Fruit fly (Drosophila melanogaster) whole organism, embryonic: ENCODE results near the gene CG17593.
A peak's percentile ranks its signal among the peaks of the same experiment; 100 is the strongest.

Experiments
- Atf-2 ChIP-seq: fragments of 200-800 bp; sonication (Bioruptor generic); optimal IDR thresholded peaks from 2 replicates; lab custom pipeline; 2016; ENCODE audit warnings: missing biosample characterization, missing genetic modification characterization
- B-H2 ChIP-seq: fragments of 200-800 bp; sonication (Bioruptor generic); optimal IDR thresholded peaks from 2 replicates; lab custom pipeline; 2018; ENCODE audit warnings: missing biosample characterization, mild to moderate bottlenecking, missing genetic modification characterization
- CG10959 ChIP-seq: fragments of 200-800 bp; sonication (Bioruptor generic); IDR thresholded peaks from 2 replicates; pipeline ENCODE4 v1.3.6; 2022; ENCODE audit warnings: missing biosample characterization, missing genetic modification characterization
- CG11093 ChIP-seq: fragments of 200-800 bp; sonication (Bioruptor generic); IDR thresholded peaks from 3 replicates; pipeline ENCODE4 v1.3.6; 2022; ENCODE audit warnings: missing biosample characterization, missing genetic modification characterization
- CG11504 ChIP-seq: fragments of 200-800 bp; sonication (Bioruptor generic); optimal IDR thresholded peaks from 3 replicates; lab custom pipeline; 2019; ENCODE audit warnings: missing biosample characterization, mild to moderate bottlenecking, missing genetic modification characterization, moderate library complexity
- CG11723 ChIP-seq: fragments of 200-800 bp; sonication (Bioruptor generic); optimal IDR thresholded peaks from 2 replicates; lab custom pipeline; 2017; ENCODE audit warnings: missing biosample characterization, mild to moderate bottlenecking, missing genetic modification characterization
- CG1233 ChIP-seq: fragments of 200-800 bp; sonication (Bioruptor generic); optimal IDR thresholded peaks from 4 replicates; lab custom pipeline; 2018; ENCODE audit warnings: missing biosample characterization, mild to moderate bottlenecking, missing genetic modification characterization
- CG12391 ChIP-seq: fragments of 200-800 bp; sonication (Bioruptor generic); optimal IDR thresholded peaks from 3 replicates; lab custom pipeline; 2018; ENCODE audit warnings: missing biosample characterization, mild to moderate bottlenecking, missing genetic modification characterization, moderate library complexity
- CG13894 ChIP-seq: fragments of 200-800 bp; sonication (Bioruptor generic); optimal IDR thresholded peaks from 3 replicates; lab custom pipeline; 2018; ENCODE audit warnings: missing biosample characterization, mild to moderate bottlenecking, missing genetic modification characterization, moderate library complexity
- CG14710 ChIP-seq: fragments of 200-800 bp; sonication (Bioruptor generic); optimal IDR thresholded peaks from 3 replicates; lab custom pipeline; 2019; ENCODE audit warnings: missing biosample characterization, mild to moderate bottlenecking, missing genetic modification characterization, moderate library complexity
- CG15514 ChIP-seq: fragments of 200-800 bp; sonication (Bioruptor generic); optimal IDR thresholded peaks from 3 replicates; lab custom pipeline; 2017; ENCODE audit warnings: missing biosample characterization, missing genetic modification characterization, mild to moderate bottlenecking, moderate library complexity, missing genetic modification reagents
- CG1603 ChIP-seq: fragments of 200-800 bp; sonication (Bioruptor generic); optimal IDR thresholded peaks from 2 replicates; lab custom pipeline; 2019; ENCODE audit warnings: missing biosample characterization, mild to moderate bottlenecking, missing genetic modification characterization, moderate library complexity
- CG1792 ChIP-seq: fragments of 200-800 bp; sonication (Bioruptor generic); optimal IDR thresholded peaks from 2 replicates; lab custom pipeline; 2016; ENCODE audit warnings: missing biosample characterization, missing genetic modification characterization
- CG31441 ChIP-seq: fragments of 200-800 bp; sonication (Bioruptor generic); IDR thresholded peaks from 2 replicates; pipeline ENCODE4 v1.3.6; 2022; ENCODE audit warnings: missing biosample characterization, missing genetic modification characterization
- CG3163 ChIP-seq: fragments of 200-800 bp; sonication (Bioruptor generic); optimal IDR thresholded peaks from 3 replicates; lab custom pipeline; 2016; ENCODE audit warnings: missing biosample characterization, missing genetic modification characterization
- CG4360 ChIP-seq: fragments of 200-800 bp; sonication (Bioruptor generic); IDR thresholded peaks from 2 replicates; pipeline ENCODE4 v1.3.6; 2022; ENCODE audit warnings: missing biosample characterization, missing genetic modification characterization
- CG4820 ChIP-seq: fragments of 200-800 bp; sonication (Bioruptor generic); optimal IDR thresholded peaks from 3 replicates; lab custom pipeline; 2016; ENCODE audit warnings: missing biosample characterization, missing genetic modification characterization
- CG9215 ChIP-seq: fragments of 200-800 bp; sonication (Bioruptor generic); IDR thresholded peaks from 2 replicates; pipeline ENCODE4 v1.3.6; 2022; ENCODE audit warnings: missing biosample characterization, missing genetic modification characterization
- CG9876 ChIP-seq: fragments of 200-800 bp; sonication (Bioruptor generic); optimal IDR thresholded peaks from 2 replicates; lab custom pipeline; 2016; ENCODE audit warnings: missing biosample characterization, missing genetic modification characterization
- Chrac-16 ChIP-seq: fragments of 200-800 bp; sonication (Bioruptor generic); optimal IDR thresholded peaks from 3 replicates; lab custom pipeline; 2016; ENCODE audit warnings: missing biosample characterization, missing genetic modification characterization
- HHEX ChIP-seq: fragments of 200-800 bp; sonication (Bioruptor generic); optimal IDR thresholded peaks from 3 replicates; lab custom pipeline; 2017; ENCODE audit warnings: missing biosample characterization, mild to moderate bottlenecking, missing genetic modification characterization, missing genetic modification reagents
- HLH3B ChIP-seq: fragments of 200-800 bp; sonication (Bioruptor generic); IDR thresholded peaks from 2 replicates; pipeline ENCODE4 v1.3.6; 2022; ENCODE audit warnings: missing biosample characterization, missing genetic modification characterization
- HLH4C ChIP-seq: fragments of 200-800 bp; sonication (Bioruptor generic); IDR thresholded peaks from 3 replicates; pipeline ENCODE4 v1.3.6; 2022; ENCODE audit warnings: missing biosample characterization, missing genetic modification characterization; ENCODE audit not compliant: partially characterized antibody
- HLH54F ChIP-seq: fragments of 200-800 bp; sonication (Bioruptor generic); optimal IDR thresholded peaks from 3 replicates; lab custom pipeline; 2016; ENCODE audit warnings: missing biosample characterization, missing genetic modification characterization
- Hr78 ChIP-seq, 2 experiments: fragments of 200-800 bp in 1 of 2; fragments of >200 bp in 1 of 2; sonication (Bioruptor generic) in 1 of 2; optimal IDR thresholded peaks; 2 replicates each; lab custom pipeline; 2017 to 2019; ENCODE audit warnings: missing biosample characterization in 2 of 2, missing genetic modification characterization in 2 of 2, mild to moderate bottlenecking in 1 of 2, moderate library complexity in 1 of 2
- Myb ChIP-seq: fragments of 200-800 bp; sonication (Bioruptor generic); optimal IDR thresholded peaks from 2 replicates; lab custom pipeline; 2016; ENCODE audit warnings: missing biosample characterization, missing genetic modification characterization
- NC2α ChIP-seq: fragments of 200-800 bp; sonication (Bioruptor generic); optimal IDR thresholded peaks from 2 replicates; lab custom pipeline; 2016; ENCODE audit warnings: missing biosample characterization, missing genetic modification characterization
- Nf-YA ChIP-seq: fragments of 200-800 bp; sonication (Bioruptor generic); IDR thresholded peaks from 2 replicates; pipeline ENCODE4 v1.3.6; 2022; ENCODE audit warnings: missing biosample characterization, missing genetic modification characterization
- Opbp ChIP-seq: fragments of 200-800 bp; sonication (Bioruptor generic); IDR thresholded peaks from 3 replicates; pipeline ENCODE4 v1.3.6; 2022; ENCODE audit warnings: missing biosample characterization, missing genetic modification characterization; ENCODE audit not compliant: partially characterized antibody
- Pdp1 ChIP-seq, 2 experiments: fragments of 200-800 bp; sonication (Bioruptor generic); optimal IDR thresholded peaks; 3 replicates each; lab custom pipeline; 2016; ENCODE audit warnings: missing biosample characterization in 2 of 2, missing genetic modification characterization in 2 of 2, mild to moderate bottlenecking in 1 of 2, moderate library complexity in 1 of 2
- Sox102F ChIP-seq: fragments of 200-800 bp; sonication (Bioruptor generic); optimal IDR thresholded peaks from 2 replicates; lab custom pipeline; 2018; ENCODE audit warnings: missing biosample characterization, mild to moderate bottlenecking, missing genetic modification characterization, moderate library complexity
- Sry-δ ChIP-seq: fragments of 200-800 bp; sonication (Bioruptor generic); optimal IDR thresholded peaks from 2 replicates; lab custom pipeline; 2016; ENCODE audit warnings: missing biosample characterization, missing genetic modification characterization
- ara ChIP-seq: fragments of 200-800 bp; sonication (Bioruptor generic); IDR thresholded peaks from 2 replicates; pipeline ENCODE4 v1.3.6; 2022; ENCODE audit warnings: missing biosample characterization, missing genetic modification characterization
- bcd ChIP-seq: fragments of 200-800 bp; sonication (Bioruptor generic); optimal IDR thresholded peaks from 2 replicates; lab custom pipeline; 2017; ENCODE audit warnings: missing biosample characterization, mild to moderate bottlenecking, missing genetic modification characterization
- bsh ChIP-seq, 2 experiments: fragments of 200-800 bp; sonication (Bioruptor generic); optimal IDR thresholded peaks; 2 replicates each; lab custom pipeline; 2017 to 2018; ENCODE audit warnings: mild to moderate bottlenecking in 2 of 2, missing biosample characterization in 2 of 2, missing genetic modification characterization in 2 of 2, moderate library complexity in 1 of 2
- cg ChIP-seq: fragments of 200-800 bp; sonication (Bioruptor generic); optimal IDR thresholded peaks from 3 replicates; lab custom pipeline; 2019; ENCODE audit warnings: missing biosample characterization, mild to moderate bottlenecking, missing genetic modification characterization, moderate library complexity
- chif ChIP-seq, 2 experiments: fragments of 200-800 bp; sonication (Bioruptor generic); optimal IDR thresholded peaks; 3 replicates each; lab custom pipeline; 2016; ENCODE audit warnings: missing biosample characterization in 2 of 2, missing genetic modification characterization in 2 of 2
- crc ChIP-seq: fragments of 200-800 bp; sonication (Bioruptor generic); optimal IDR thresholded peaks from 2 replicates; lab custom pipeline; 2016; ENCODE audit warnings: missing biosample characterization, missing genetic modification characterization
- cwo ChIP-seq: fragments of 200-800 bp; sonication (Bioruptor generic); optimal IDR thresholded peaks from 3 replicates; lab custom pipeline; 2017; ENCODE audit warnings: missing biosample characterization, missing genetic modification characterization, mild to moderate bottlenecking, moderate library complexity, missing genetic modification reagents
- disco-r ChIP-seq: fragments of 200-800 bp; sonication (Bioruptor generic); optimal IDR thresholded peaks from 2 replicates; lab custom pipeline; 2016; ENCODE audit warnings: missing biosample characterization, missing genetic modification characterization
- dm ChIP-seq: fragments of 200-800 bp; sonication (Bioruptor generic); optimal IDR thresholded peaks from 3 replicates; lab custom pipeline; 2016; ENCODE audit warnings: missing biosample characterization, missing genetic modification characterization
- dmrt11E ChIP-seq: fragments of 200-800 bp; sonication (Bioruptor generic); optimal IDR thresholded peaks from 3 replicates; lab custom pipeline; 2018; ENCODE audit warnings: missing biosample characterization, mild to moderate bottlenecking, missing genetic modification characterization, moderate library complexity
- gem ChIP-seq: fragments of 200-800 bp; sonication (Bioruptor generic); optimal IDR thresholded peaks from 2 replicates; lab custom pipeline; 2019; ENCODE audit warnings: missing biosample characterization, mild to moderate bottlenecking, missing genetic modification characterization, moderate library complexity
- gsb ChIP-seq: fragments of 200-800 bp; sonication (Bioruptor generic); IDR thresholded peaks from 2 replicates; pipeline ENCODE4 v1.3.6; 2022; ENCODE audit warnings: missing biosample characterization, missing genetic modification characterization
- h ChIP-seq: fragments of >200 bp; optimal IDR thresholded peaks from 2 replicates; lab custom pipeline; 2017
- kah ChIP-seq: fragments of 200-800 bp; sonication (Bioruptor generic); optimal IDR thresholded peaks from 2 replicates; lab custom pipeline; 2018; ENCODE audit warnings: missing biosample characterization, mild to moderate bottlenecking, missing genetic modification characterization
- knrl ChIP-seq: fragments of 200-800 bp; sonication (Bioruptor generic); IDR thresholded peaks from 3 replicates; pipeline ENCODE4 v1.3.6; 2022; ENCODE audit warnings: missing biosample characterization, missing genetic modification characterization; ENCODE audit not compliant: partially characterized antibody
- nmo ChIP-seq: fragments of 200-800 bp; sonication (Bioruptor generic); optimal IDR thresholded peaks from 2 replicates; lab custom pipeline; 2018; ENCODE audit warnings: missing biosample characterization, mild to moderate bottlenecking, missing genetic modification characterization, moderate library complexity
- ro ChIP-seq: fragments of 200-800 bp; sonication (Bioruptor generic); IDR thresholded peaks from 2 replicates; pipeline ENCODE4 v1.3.6; 2022; ENCODE audit warnings: missing biosample characterization, missing genetic modification characterization
- sim ChIP-seq: fragments of 200-800 bp; sonication (Bioruptor generic); IDR thresholded peaks from 2 replicates; pipeline ENCODE4 v1.3.6; 2022; ENCODE audit warnings: missing biosample characterization, missing genetic modification characterization
- zfh1 ChIP-seq: fragments of 200-800 bp; sonication (Bioruptor generic); IDR thresholded peaks from 3 replicates; pipeline ENCODE4 v1.3.6; 2022; ENCODE audit warnings: missing biosample characterization, missing genetic modification characterization

The CG17593 gene

DNA sequence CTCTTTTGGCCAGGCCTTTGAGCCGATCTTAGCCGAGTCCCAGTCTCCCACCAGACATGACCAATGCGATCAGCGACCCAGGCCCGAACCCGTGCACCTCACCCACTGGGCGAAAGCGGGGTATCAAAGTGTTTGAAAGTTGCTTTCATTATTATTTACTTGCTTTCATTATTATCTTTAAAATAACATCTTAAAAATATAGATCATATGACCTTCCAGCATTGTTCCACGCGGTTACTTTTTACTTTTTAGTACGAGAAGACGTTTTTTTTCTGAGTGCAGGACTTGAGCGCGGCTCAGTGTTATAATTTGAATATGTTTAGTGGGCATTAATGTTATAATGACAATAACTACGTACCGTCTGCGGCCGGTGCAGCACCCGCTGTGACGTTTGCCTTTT lies 28.4 kb downstream of the CG17593 start (continued):
- no peak for TF ChIP-seq cg (GFP tag; lab: Kevin White, UChicago)
- no peak for TF ChIP-seq ara (GFP tag; lab: Robert Waterston, UW)
- TF ChIP-seq CG1792 (GFP tag; lab: Kevin White, UChicago): no peak
- no peak for TF ChIP-seq bcd
- TF ChIP-seq CG11723 (GFP tag; lab: Kevin White, UChicago): no peak
- no peak for TF ChIP-seq CG1233 (GFP tag; lab: Kevin White, UChicago)
- no peak for TF ChIP-seq kah (GFP tag; lab: Kevin White, UChicago)
- TF ChIP-seq dmrt11E: peak; percentile 45
- TF ChIP-seq Hr78 (GFP tag; optimal IDR thresholded peaks at IDR 0.05; lab: Kevin White, UChicago): no peak
- peak; percentile 29 for TF ChIP-seq gem (tag; lab: Kevin White, UChicago)
- TF ChIP-seq CG12391: peak; percentile 8
- TF ChIP-seq cwo (GFP tag; lab: Kevin White, UChicago): no peak
- TF ChIP-seq HHEX (GFP tag; lab: Kevin White, UChicago): no peak
- TF ChIP-seq B-H2 (GFP tag; lab: Kevin White, UChicago): no peak
- TF ChIP-seq HLH4C (GFP tag; lab: Robert Waterston, UW): no peak
- TF ChIP-seq CG14710 (tag; lab: Kevin White, UChicago): peak; percentile 16
- no peak for TF ChIP-seq CG11093 (GFP tag; lab: Robert Waterston, UW)
- TF ChIP-seq dm: no peak
- no peak for TF ChIP-seq CG1603 (tag; lab: Kevin White, UChicago)
- TF ChIP-seq Pdp1 (GFP tag; optimal IDR thresholded peaks at IDR 0.05; lab: Kevin White, UChicago): no peak
- no peak for TF ChIP-seq Opbp
- TF ChIP-seq CG15514 (GFP tag; lab: Kevin White, UChicago): no peak
- TF ChIP-seq Sox102F (GFP tag; lab: Kevin White, UChicago): no peak
- no peak for TF ChIP-seq CG11504 (tag; lab: Kevin White, UChicago)
- 0 out of 2 replicates have a peak, but pooled peaks have one; percentile 26 for TF ChIP-seq CG31441 (GFP tag; lab: Robert Waterston, UW)
- TF ChIP-seq zfh1 (GFP tag; lab: Robert Waterston, UW): 0 out of 3 replicates have a peak, but pooled peaks have one; percentile 11
- TF ChIP-seq Sry-δ (GFP tag; lab: Kevin White, UChicago): no peak
- TF ChIP-seq h (lab: Kevin White, UChicago): no peak
- no peak for TF ChIP-seq CG4360 (GFP tag; lab: Robert Waterston, UW)
- no peak for TF ChIP-seq knrl (GFP tag; lab: Robert Waterston, UW)
- TF ChIP-seq Atf-2: no peak
- no peak for TF ChIP-seq Myb (GFP tag; lab: Kevin White, UChicago)
- no peak for TF ChIP-seq CG13894 (tag; lab: Kevin White, UChicago)
- TF ChIP-seq NC2α (GFP tag; lab: Kevin White, UChicago): no peak
- no peak for TF ChIP-seq CG3163
- no peak for TF ChIP-seq chif (GFP tag; optimal IDR thresholded peaks at IDR 0.05; lab: Kevin White, UChicago)
- no peak for TF ChIP-seq HLH3B (GFP tag; lab: Robert Waterston, UW)
- no peak for TF ChIP-seq CG9215
- no peak for TF ChIP-seq crc (GFP tag; lab: Kevin White, UChicago)
- no peak for TF ChIP-seq sim
- no peak for TF ChIP-seq HLH54F
- no peak for TF ChIP-seq CG4820 (GFP tag; lab: Kevin White, UChicago)
- TF ChIP-seq disco-r (GFP tag; lab: Kevin White, UChicago): no peak
- no peak for TF ChIP-seq nmo
- TF ChIP-seq Nf-YA (GFP tag; lab: Robert Waterston, UW): no peak
- TF ChIP-seq ro (GFP tag; lab: Robert Waterston, UW): no peak
- TF ChIP-seq CG10959: no peak
- TF ChIP-seq Chrac-16 (GFP tag; lab: Kevin White, UChicago): no peak
- TF ChIP-seq bsh (GFP tag; optimal IDR thresholded peaks at IDR 0.05; lab: Kevin White, UChicago): peak in 1 of 2 experiments; percentile 14
- TF ChIP-seq gsb (GFP tag; lab: Robert Waterston, UW): no peak
- TF ChIP-seq CG9876 (GFP tag; lab: Kevin White, UChicago): no peak
